Worm (Caenorhabditis elegans) whole organism, L4 larva: ENCODE results near the gene T12D8.5.

ENCODE experiments used
- D1046.2 ChIP-seq: fragments of 200-800 bp; sonication (Bioruptor generic); IDR thresholded peaks from 2 replicates; pipeline ENCODE4 v1.3.6; 2022; ENCODE audit warnings: missing genetic modification characterization, missing compliant biosample characterization
- F44E2.7 ChIP-seq: fragments of 200-800 bp; sonication (Bioruptor generic); IDR thresholded peaks from 2 replicates; pipeline ENCODE4 v2.1.2; 2022; ENCODE audit warnings: missing genetic modification characterization, missing compliant biosample characterization
- R02D3.7 ChIP-seq: fragments of 150-350 bp; sonication (generic microtip); optimal IDR thresholded peaks from 3 replicates; lab custom pipeline; 2014; ENCODE audit warnings: missing biosample characterization, missing genetic modification characterization
- T26A8.4 ChIP-seq: fragments of 200-800 bp; sonication (Bioruptor generic); IDR thresholded peaks from 2 replicates; pipeline ENCODE4 v1.3.6; 2022; ENCODE audit warnings: missing genetic modification characterization, missing compliant biosample characterization
- Y105C5A.15 ChIP-seq: fragments of 200-800 bp; sonication (Bioruptor generic); IDR thresholded peaks from 2 replicates; pipeline ENCODE4 v1.3.6; 2022; ENCODE audit warnings: missing genetic modification characterization, missing compliant biosample characterization
- arid-1 ChIP-seq: fragments of 200-800 bp; sonication (Bioruptor generic); conservative IDR thresholded peaks from 2 replicates; pipeline ENCODE4 v1.3.6; 2022; ENCODE audit warnings: missing genetic modification reagents, missing genetic modification characterization, missing compliant biosample characterization
- attf-4 ChIP-seq: sonication (generic microtip); optimal IDR thresholded peaks from 3 replicates; lab custom pipeline; 2017; ENCODE audit warnings: missing biosample characterization, missing genetic modification characterization
- ceh-20 ChIP-seq: fragments of 200-800 bp; sonication (Bioruptor generic); IDR thresholded peaks from 2 replicates; pipeline ENCODE4 v1.3.6; 2022; ENCODE audit warnings: missing genetic modification reagents, missing genetic modification characterization, missing compliant biosample characterization
- ceh-32 ChIP-seq: sonication (generic microtip); optimal IDR thresholded peaks from 2 replicates; lab custom pipeline; 2016; ENCODE audit warnings: mild to moderate bottlenecking, missing genetic modification characterization, missing compliant biosample characterization; ENCODE audit not compliant: poor library complexity
- ceh-44 ChIP-seq: fragments of 200-800 bp; sonication (Bioruptor generic); IDR thresholded peaks from 2 replicates; pipeline ENCODE4 v1.3.6; 2022; ENCODE audit warnings: missing genetic modification reagents, missing genetic modification characterization, missing compliant biosample characterization
- ces-1 ChIP-seq: fragments of 150-350 bp; sonication (generic microtip); optimal IDR thresholded peaks from 4 replicates; lab custom pipeline; 2014; ENCODE audit warnings: missing biosample characterization, missing genetic modification reagents, missing genetic modification characterization
- dmd-6 ChIP-seq: fragments of 200-800 bp; sonication (Bioruptor generic); IDR thresholded peaks from 2 replicates; pipeline ENCODE4 v1.3.6; 2022; ENCODE audit warnings: missing genetic modification reagents, missing genetic modification characterization, missing compliant biosample characterization
- dmd-8 ChIP-seq: fragments of 200-800 bp; sonication (Bioruptor generic); IDR thresholded peaks from 2 replicates; pipeline ENCODE4 v1.3.6; 2022; ENCODE audit warnings: missing genetic modification characterization, missing compliant biosample characterization
- dmd-9 ChIP-seq: fragments of 200-800 bp; sonication (Bioruptor generic); IDR thresholded peaks from 2 replicates; pipeline ENCODE4 v1.3.6; 2022; ENCODE audit warnings: missing genetic modification reagents, missing genetic modification characterization, missing compliant biosample characterization
- egl-27 ChIP-seq: sonication (generic microtip); optimal IDR thresholded peaks from 3 replicates; lab custom pipeline; 2017; ENCODE audit warnings: missing biosample characterization, missing genetic modification reagents, missing genetic modification characterization
- fkh-10 ChIP-seq: fragments of 150-350 bp; optimal IDR thresholded peaks from 2 replicates; lab custom pipeline; 2014; ENCODE audit warnings: missing biosample characterization, missing genetic modification reagents, missing genetic modification characterization
- fos-1 ChIP-seq: fragments of 150-350 bp; optimal IDR thresholded peaks from 2 replicates; lab custom pipeline; 2014; ENCODE audit warnings: missing biosample characterization, missing genetic modification characterization
- hif-1 ChIP-seq, 2 experiments: sonication (generic microtip); optimal IDR thresholded peaks; 2 replicates each; lab custom pipeline; 2016 to 2017; ENCODE audit warnings: missing compliant biosample characterization in 2 of 2, missing genetic modification characterization in 2 of 2, missing genetic modification reagents in 2 of 2, missing genotype in 2 of 2, mild to moderate bottlenecking in 1 of 2
- hlh-11 ChIP-seq: fragments of 200-800 bp; sonication (Bioruptor generic); optimal IDR thresholded peaks from 2 replicates; lab custom pipeline; 2018; ENCODE audit warnings: mild to moderate bottlenecking, missing genetic modification characterization, missing compliant biosample characterization
- hlh-30 ChIP-seq: sonication (generic microtip); optimal IDR thresholded peaks from 2 replicates; lab custom pipeline; 2017; ENCODE audit warnings: antibody characterized with exemption, mild to moderate bottlenecking, missing genetic modification characterization, missing compliant biosample characterization; ENCODE audit not compliant: insufficient read depth
- jun-1 ChIP-seq: fragments of 150-350 bp; optimal IDR thresholded peaks from 2 replicates; lab custom pipeline; 2014; ENCODE audit warnings: missing biosample characterization, missing genetic modification reagents, missing genetic modification characterization
- lim-7 ChIP-seq: fragments of 200-800 bp; sonication (Bioruptor generic); IDR thresholded peaks from 2 replicates; pipeline ENCODE4 v1.3.6; 2022; ENCODE audit warnings: missing genetic modification characterization, missing compliant biosample characterization
- lin-1 ChIP-seq: fragments of 200-800 bp; sonication (Bioruptor generic); IDR thresholded peaks from 2 replicates; pipeline ENCODE4 v1.3.6; 2022; ENCODE audit warnings: missing genetic modification reagents, missing genetic modification characterization, missing compliant biosample characterization
- lin-13 ChIP-seq: fragments of 150-350 bp; optimal IDR thresholded peaks from 2 replicates; lab custom pipeline; 2014; ENCODE audit warnings: missing biosample characterization, missing genetic modification reagents, missing genetic modification characterization
- lin-38 ChIP-seq: fragments of 200-800 bp; sonication (Bioruptor generic); IDR thresholded peaks from 2 replicates; pipeline ENCODE4 v1.3.6; 2022; ENCODE audit warnings: missing genetic modification reagents, missing genetic modification characterization, missing compliant biosample characterization
- lir-3 ChIP-seq: sonication (generic microtip); optimal IDR thresholded peaks from 2 replicates; lab custom pipeline; 2016; ENCODE audit warnings: mild to moderate bottlenecking, missing genetic modification characterization, missing compliant biosample characterization
- lsy-2 ChIP-seq, 2 experiments: fragments of 150-350 bp in 1 of 2; sonication (generic microtip) in 1 of 2; optimal IDR thresholded peaks; 2 replicates each; lab custom pipeline; 2014 to 2017; ENCODE audit warnings: missing biosample characterization in 2 of 2, missing genetic modification characterization in 2 of 2
- madf-5 ChIP-seq, 2 experiments: fragments of 200-800 bp; sonication (Bioruptor generic); IDR thresholded peaks; 2 replicates each; pipeline ENCODE4 v1.3.6; 2022; ENCODE audit warnings: missing compliant biosample characterization in 2 of 2, missing genetic modification characterization in 2 of 2
- madf-9 ChIP-seq: fragments of 200-800 bp; sonication (Bioruptor generic); conservative IDR thresholded peaks from 2 replicates; pipeline ENCODE4 v1.3.6; 2022; ENCODE audit warnings: missing genetic modification reagents, missing genetic modification characterization, missing compliant biosample characterization
- mdl-1 ChIP-seq, 2 experiments: fragments of 150-350 bp in 1 of 2; sonication (generic microtip) in 1 of 2; optimal IDR thresholded peaks; 2 replicates each; lab custom pipeline; 2014 to 2017; ENCODE audit warnings: missing biosample characterization in 2 of 2, missing genetic modification characterization in 2 of 2
- nhr-102 ChIP-seq: sonication (generic microtip); optimal IDR thresholded peaks from 2 replicates; lab custom pipeline; 2016; ENCODE audit warnings: mild to moderate bottlenecking, missing genetic modification characterization, moderate library complexity, missing compliant biosample characterization
- nhr-11 ChIP-seq: fragments of 150-350 bp; optimal IDR thresholded peaks from 2 replicates; lab custom pipeline; 2014; ENCODE audit warnings: missing biosample characterization, missing genetic modification characterization
- nhr-237 ChIP-seq: sonication (generic microtip); optimal IDR thresholded peaks from 2 replicates; lab custom pipeline; 2017; ENCODE audit warnings: missing biosample characterization, missing genetic modification characterization
- nhr-28 ChIP-seq: fragments of 150-350 bp; optimal IDR thresholded peaks from 2 replicates; lab custom pipeline; 2014; ENCODE audit warnings: missing biosample characterization, missing genetic modification characterization
- nhr-48 ChIP-seq: sonication (generic microtip); optimal IDR thresholded peaks from 2 replicates; lab custom pipeline; 2016; ENCODE audit warnings: mild to moderate bottlenecking, missing genetic modification characterization, missing compliant biosample characterization
- nhr-77 ChIP-seq: fragments of 150-350 bp; optimal IDR thresholded peaks from 2 replicates; lab custom pipeline; 2014; ENCODE audit warnings: missing biosample characterization, missing genetic modification characterization
- pha-4 ChIP-seq, 2 experiments: fragments of 150-350 bp in 1 of 2; fragments of 200-800 bp in 1 of 2; sonication (Bioruptor generic) in 1 of 2; IDR thresholded peaks in 1 of 2; optimal IDR thresholded peaks in 1 of 2; 2 replicates each; pipeline versions ENCODE4 v1.3.6 to Lab custom; 2014 to 2022; ENCODE audit warnings: missing genetic modification characterization in 2 of 2, missing genetic modification reagents in 2 of 2, missing biosample characterization in 1 of 2, missing compliant biosample characterization in 1 of 2
- php-3 ChIP-seq: fragments of 200-800 bp; sonication (Bioruptor generic); IDR thresholded peaks from 2 replicates; pipeline ENCODE4 v1.3.6; 2022; ENCODE audit warnings: missing genetic modification reagents, missing genetic modification characterization, missing compliant biosample characterization
- rbr-2 ChIP-seq: sonication (generic microtip); optimal IDR thresholded peaks from 2 replicates; lab custom pipeline; 2016; ENCODE audit warnings: missing genotype, missing genetic modification characterization, missing compliant biosample characterization
- sdz-12 ChIP-seq: fragments of 200-800 bp; sonication (Bioruptor generic); optimal IDR thresholded peaks from 2 replicates; lab custom pipeline; 2018; ENCODE audit warnings: mild to moderate bottlenecking, missing genetic modification characterization, missing compliant biosample characterization
- set-16 ChIP-seq: fragments of 200-800 bp; sonication (Bioruptor generic); IDR thresholded peaks from 2 replicates; pipeline ENCODE4 v1.3.6; 2022; ENCODE audit warnings: missing genetic modification reagents, missing genetic modification characterization, missing compliant biosample characterization
- snpc-1.2 ChIP-seq: fragments of 200-800 bp; sonication (Bioruptor generic); IDR thresholded peaks from 2 replicates; pipeline ENCODE4 v1.3.6; 2022; ENCODE audit warnings: missing genetic modification reagents, missing genetic modification characterization, missing compliant biosample characterization
- unc-62 ChIP-seq, 3 experiments: fragments of 150-350 bp in 1 of 3; sonication (generic microtip); optimal IDR thresholded peaks in 2 of 3; peaks in 1 of 3; 1 replicate in 1 of 3; 2 replicates in 2 of 3; lab custom pipeline; 2014 to 2017; ENCODE audit warnings: missing biosample characterization in 3 of 3, missing genetic modification characterization in 3 of 3, missing genetic modification reagents in 3 of 3, missing genotype in 1 of 3
- zfp-2 ChIP-seq: sonication (generic microtip); optimal IDR thresholded peaks from 2 replicates; lab custom pipeline; 2016; ENCODE audit warnings: mild to moderate bottlenecking, missing genetic modification characterization, missing compliant biosample characterization
- zip-2 ChIP-seq: fragments of 150-350 bp; optimal IDR thresholded peaks from 2 replicates; lab custom pipeline; 2014; ENCODE audit warnings: missing biosample characterization, missing genetic modification characterization

The T12D8.5 gene

ce11 chrIII:13640869-13641268 is 14.3 kb upstream of the T12D8.5 start:
- TF ChIP-seq lsy-2 (tag; optimal IDR thresholded peaks at IDR 0.05; lab: Kevin White, UChicago) (no peak), snpc-1.2 (GFP tag; lab: Robert Waterston, UW) (no peak), fos-1 (no peak), zip-2 (tag; lab: Kevin White, UChicago) (no peak), Y105C5A.15 (no peak), F44E2.7 (GFP tag; lab: Robert Waterston, UW) (no peak), php-3 (GFP tag; lab: Robert Waterston, UW) (no peak), nhr-77 (tag; lab: Kevin White, UChicago) (no peak), lir-3 (no peak)

- TF ChIP-seq unc-62 (GFP tag; optimal IDR thresholded peaks at IDR 0.05 in 1 of 2; lab: Kevin White, UChicago) (peak in 1 of 2 experiments; percentile 92), unc-62 (tag; optimal IDR thresholded peaks at IDR 0.05; lab: Kevin White, UChicago) (no peak), hlh-11 (tag; lab: Kevin White, UChicago) (no peak), ceh-44 (no peak), pha-4 (GFP tag; IDR thresholded peaks at IDR 0.05; lab: Robert Waterston, UW) (no peak), pha-4 (tag; optimal IDR thresholded peaks at IDR 0.05; lab: Kevin White, UChicago) (no peak), nhr-48 (tag; lab: Kevin White, UChicago) (no peak), T26A8.4 (no peak), set-16 (GFP tag; lab: Robert Waterston, UW) (peak; percentile 71), ceh-32 (no peak), lin-38 (no peak), nhr-28 (no peak), lin-1 (no peak), rbr-2 (tag; lab: Kevin White, UChicago) (no peak), nhr-11 (tag; lab: Kevin White, UChicago) (no peak), madf-5 (GFP tag; IDR thresholded peaks at IDR 0.05; lab: Robert Waterston, UW) (no peak)
These were observed 13.5 kb upstream of the T12D8.5 start for ce11 chrIII:13640003-13640499.

ce11 chrIII:13637681-13638080 is 11.1 kb upstream of the T12D8.5 start:
- TF ChIP-seq dmd-6 = no peak
- TF ChIP-seq lsy-2 (tag; optimal IDR thresholded peaks at IDR 0.05; lab: Kevin White, UChicago) = peak in 1 of 2 experiments; percentile 7
- TF ChIP-seq arid-1 (GFP tag; lab: Robert Waterston, UW) = no peak
- TF ChIP-seq ces-1 = peak; percentile 64
- TF ChIP-seq hif-1 (tag; optimal IDR thresholded peaks at IDR 0.05; lab: Kevin White, UChicago) = no peak
- TF ChIP-seq hlh-30 (tag; lab: Kevin White, UChicago) = peak; percentile 33
- TF ChIP-seq egl-27 (tag; lab: Kevin White, UChicago) = no peak
- TF ChIP-seq fkh-10 = peak; percentile 57
- peak in 1 of 2 experiments; percentile 40 for TF ChIP-seq mdl-1 (tag; optimal IDR thresholded peaks at IDR 0.05; lab: Kevin White, UChicago)

ce11 chrIII:13635730-13636360 is 9.3 kb upstream of the T12D8.5 start:
- TF ChIP-seq attf-4 (tag; lab: Kevin White, UChicago) (no peak), jun-1 (tag; lab: Kevin White, UChicago) (no peak), madf-9 (GFP tag; lab: Robert Waterston, UW) (no peak), lin-13 (GFP tag; lab: Kevin White, UChicago) (no peak), zfp-2 (tag; lab: Kevin White, UChicago) (no peak), dmd-8 (GFP tag; lab: Robert Waterston, UW) (no peak), lin-38 (no peak), fkh-10 (peak; percentile 35), D1046.2 (GFP tag; lab: Robert Waterston, UW) (no peak), php-3 (GFP tag; lab: Robert Waterston, UW) (no peak), dmd-9 (GFP tag; lab: Robert Waterston, UW) (no peak), ceh-20 (GFP tag; lab: Robert Waterston, UW) (0 out of 2 replicates have a peak, but pooled peaks have one; percentile 13), nhr-102 (tag; lab: Kevin White, UChicago) (no peak), nhr-237 (no peak), Y105C5A.15 (no peak), dmd-6 (0 out of 2 replicates have a peak, but pooled peaks have one; percentile 5), sdz-12 (GFP tag; lab: Kevin White, UChicago) (no peak), F44E2.7 (GFP tag; lab: Robert Waterston, UW) (no peak), R02D3.7 (tag; lab: Kevin White, UChicago) (no peak), lim-7 (no peak)
